Fruit fly (Drosophila melanogaster): ENCODE measurements around the gene Mf.

DNA sequence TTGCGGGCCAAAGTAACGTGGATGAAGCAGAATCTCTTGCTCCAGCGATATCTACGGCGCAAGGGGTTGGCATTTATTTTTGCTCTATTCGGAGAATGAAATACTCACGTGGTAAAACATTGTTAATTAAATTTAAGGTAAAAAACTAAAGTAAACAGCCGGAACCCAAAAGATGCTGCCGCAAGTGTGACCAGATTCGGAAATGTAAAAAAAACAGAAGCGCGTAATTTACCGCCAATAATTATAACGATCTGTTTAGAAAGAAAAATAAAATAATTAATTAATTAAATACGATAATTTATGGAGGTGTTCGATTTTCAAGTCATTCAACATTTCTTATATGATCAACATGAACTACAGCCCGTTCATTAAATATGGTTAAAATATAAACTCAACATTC lies 41.7 kb upstream of the Mf start, which contains the start of gene Polr2G:
- TF ChIP-seq Sin3A (optimal IDR thresholded peaks at IDR 0.05), result no peak
- TF ChIP-seq h (optimal IDR thresholded peaks at IDR 0.05), result no peak
- no peak for TF ChIP-seq psq (optimal IDR thresholded peaks at IDR 0.05)
- TF ChIP-seq Myc (optimal IDR thresholded peaks at IDR 0.05), result no peak

All from Kc167 (cell line).